Fruit fly (Drosophila melanogaster): ENCODE measurements around the gene CG14325.

Gene CG14325

dm6 chr3R:17604880-17605667, 21.9 kb upstream of the CG14325 start:
- no peak for TF ChIP-seq CG14860 (GFP tag; IDR thresholded peaks at IDR 0.05; ENCODE audit: partially characterized antibody)
- TF ChIP-seq sima (GFP tag; optimal IDR thresholded peaks at IDR 0.05), result no peak
- TF ChIP-seq phol (tag; optimal IDR thresholded peaks at IDR 0.05), result peak; percentile 11
- no peak for TF ChIP-seq onecut (GFP tag; IDR thresholded peaks at IDR 0.05)
- no peak for TF ChIP-seq Scr (GFP tag; IDR thresholded peaks at IDR 0.05; ENCODE audit: partially characterized antibody)
- TF ChIP-seq CG13424 (tag; optimal IDR thresholded peaks at IDR 0.05), result peak; percentile 41
- peak; percentile 41 for TF ChIP-seq CG18599 (GFP tag; optimal IDR thresholded peaks at IDR 0.05)
- no peak for TF ChIP-seq CG12236 (GFP tag; optimal IDR thresholded peaks at IDR 0.05)
- peak; percentile 22 for TF ChIP-seq CG13775 (GFP tag; optimal IDR thresholded peaks at IDR 0.05)
- no peak for TF ChIP-seq jing (GFP tag; optimal IDR thresholded peaks at IDR 0.05)
- TF ChIP-seq CG34422 (GFP tag; IDR thresholded peaks at IDR 0.05), result no peak
- TF ChIP-seq kah (GFP tag; optimal IDR thresholded peaks at IDR 0.05), result peak; percentile 73
- peak; percentile 60 for TF ChIP-seq cg (GFP tag; optimal IDR thresholded peaks at IDR 0.05)
- no peak for TF ChIP-seq toy (GFP tag; IDR thresholded peaks at IDR 0.05)
- TF ChIP-seq klu (GFP tag; IDR thresholded peaks at IDR 0.05), result 0 out of 2 replicates have a peak, but pooled peaks have one; percentile 20
- no peak for TF ChIP-seq lov (optimal IDR thresholded peaks at IDR 0.05)
- 0 out of 3 replicates have a peak, but pooled peaks have one; percentile 24 for TF ChIP-seq lov (GFP tag; IDR thresholded peaks at IDR 0.05)
- TF ChIP-seq dysf (GFP tag; IDR thresholded peaks at IDR 0.05), result peak; percentile 15; the same call in 1 of the 3 replicates
- peak; percentile 28 for TF ChIP-seq CG10543 (GFP tag; optimal IDR thresholded peaks at IDR 0.05)
- no peak for TF ChIP-seq Ada2b (GFP tag; IDR thresholded peaks at IDR 0.05)
- peak; percentile 98 for TF ChIP-seq CG15479 (GFP tag; optimal IDR thresholded peaks at IDR 0.05)
- TF ChIP-seq hbn (GFP tag; IDR thresholded peaks at IDR 0.05; ENCODE audit: partially characterized antibody), result no peak
- peak; percentile 7 for TF ChIP-seq tap (tag; optimal IDR thresholded peaks at IDR 0.05)
- TF ChIP-seq zfh2 (GFP tag; optimal IDR thresholded peaks at IDR 0.05), result no peak
- no peak for TF ChIP-seq CG14965 (GFP tag; optimal IDR thresholded peaks at IDR 0.05; ENCODE audit: borderline replicate concordance)
- TF ChIP-seq Lpt (GFP tag; optimal IDR thresholded peaks at IDR 0.05), result no peak
- peak; percentile 100 for TF ChIP-seq sd (tag; optimal IDR thresholded peaks at IDR 0.05)
- TF ChIP-seq BtbVII (GFP tag; optimal IDR thresholded peaks at IDR 0.05), result no peak
- 0 out of 2 replicates have a peak, but pooled peaks have one; percentile 36 for TF ChIP-seq bbx (GFP tag; IDR thresholded peaks at IDR 0.05; ENCODE audit: partially characterized antibody)
- TF ChIP-seq chif (GFP tag; optimal IDR thresholded peaks at IDR 0.05), result no peak
- peak; percentile 20; the same call in 1 of the 2 replicates for TF ChIP-seq slbo (GFP tag; IDR thresholded peaks at IDR 0.05)
- TF ChIP-seq Optix (GFP tag; IDR thresholded peaks at IDR 0.05), result no peak
- no peak for TF ChIP-seq Rfx (GFP tag; IDR thresholded peaks at IDR 0.05)
- TF ChIP-seq H15 (GFP tag; IDR thresholded peaks at IDR 0.05), result no peak
- TF ChIP-seq CG10321 (GFP tag; IDR thresholded peaks at IDR 0.05), result no peak
- no peak for TF ChIP-seq CG1233 (GFP tag; optimal IDR thresholded peaks at IDR 0.05)
- no peak for TF ChIP-seq crc (GFP tag; optimal IDR thresholded peaks at IDR 0.05)
- peak; percentile 14 for TF ChIP-seq CG11504 (tag; optimal IDR thresholded peaks at IDR 0.05)
- peak; percentile 3 for TF ChIP-seq CG2712 (tag; optimal IDR thresholded peaks at IDR 0.05)
- TF ChIP-seq Kr (GFP tag; optimal IDR thresholded peaks at IDR 0.05), result no peak
- no peak for TF ChIP-seq cad (GFP tag; optimal IDR thresholded peaks at IDR 0.05)
- TF ChIP-seq gt (GFP tag; IDR thresholded peaks at IDR 0.05), result no peak
- TF ChIP-seq seq (GFP tag; IDR thresholded peaks at IDR 0.05), result 0 out of 2 replicates have a peak, but pooled peaks have one; percentile 22
- TF ChIP-seq Poxn (GFP tag; IDR thresholded peaks at IDR 0.05), result no peak
- no peak for TF ChIP-seq CG42726 (GFP tag; IDR thresholded peaks at IDR 0.05; ENCODE audit: partially characterized antibody)
- TF ChIP-seq nmo (GFP tag; optimal IDR thresholded peaks at IDR 0.05), result peak; percentile 33
- no peak for TF ChIP-seq Six4 (GFP tag; optimal IDR thresholded peaks at IDR 0.05)
- no peak for TF ChIP-seq CG17612 (GFP tag; IDR thresholded peaks at IDR 0.05)
- TF ChIP-seq lola (GFP tag; optimal IDR thresholded peaks at IDR 0.05), result peak in 1 of 3 experiments; percentile 42
